Worm (Caenorhabditis elegans) whole organism, late embryonic: ENCODE data around the gene gap-1.
A peak's percentile ranks its signal among the peaks of the same experiment; 100 is the strongest.

Experiments used
- K09A11.1 ChIP-seq: sonication (generic microtip); optimal IDR thresholded peaks from 2 replicates; lab custom pipeline; 2017; ENCODE audit warnings: antibody characterized with exemption, mild to moderate bottlenecking, missing genetic modification characterization, missing compliant biosample characterization; ENCODE audit not compliant: insufficient read depth
- T23F11.4 ChIP-seq: fragments of 200-800 bp; sonication (Bioruptor generic); optimal IDR thresholded peaks from 2 replicates; lab custom pipeline; 2018; ENCODE audit warnings: mild to moderate bottlenecking, missing genetic modification characterization, missing compliant biosample characterization
- ama-1 ChIP-seq: fragments of 150-350 bp; optimal IDR thresholded peaks from 2 replicates; lab custom pipeline; 2014
- ceh-14 ChIP-seq: sonication (generic microtip); optimal IDR thresholded peaks from 2 replicates; lab custom pipeline; 2016; ENCODE audit warnings: missing genotype, missing genetic modification characterization, missing compliant biosample characterization
- ceh-18 ChIP-seq: sonication (generic microtip); optimal IDR thresholded peaks from 2 replicates; lab custom pipeline; 2016; ENCODE audit warnings: missing genetic modification characterization, missing compliant biosample characterization
- ceh-30 ChIP-seq: fragments of 150-350 bp; optimal IDR thresholded peaks from 2 replicates; lab custom pipeline; 2014; ENCODE audit warnings: missing biosample characterization, missing genetic modification characterization
- ceh-31 ChIP-seq: sonication (generic microtip); optimal IDR thresholded peaks from 2 replicates; lab custom pipeline; 2016; ENCODE audit warnings: missing genetic modification characterization, missing compliant biosample characterization
- ceh-34 ChIP-seq: sonication (generic microtip); optimal IDR thresholded peaks from 2 replicates; lab custom pipeline; 2016; ENCODE audit warnings: mild to moderate bottlenecking, missing genetic modification characterization, missing compliant biosample characterization
- ceh-45 ChIP-seq: fragments of 200-800 bp; sonication (Bioruptor generic); IDR thresholded peaks from 2 replicates; pipeline ENCODE4 v1.3.6; 2022; ENCODE audit warnings: missing genetic modification reagents, missing genetic modification characterization, missing compliant biosample characterization
- ceh-48 ChIP-seq: sonication (generic microtip); optimal IDR thresholded peaks from 2 replicates; lab custom pipeline; 2016; ENCODE audit warnings: missing genetic modification characterization, inconsistent platforms, missing compliant biosample characterization
- elt-2 ChIP-seq: sonication (generic microtip); optimal IDR thresholded peaks from 2 replicates; lab custom pipeline; 2016; ENCODE audit warnings: missing genetic modification reagents, missing genetic modification characterization, missing compliant biosample characterization
- ets-4 ChIP-seq: sonication (generic microtip); optimal IDR thresholded peaks from 2 replicates; lab custom pipeline; 2016; ENCODE audit warnings: missing genetic modification characterization, missing compliant biosample characterization
- eyg-1 ChIP-seq: sonication (generic microtip); optimal IDR thresholded peaks from 2 replicates; lab custom pipeline; 2016; ENCODE audit warnings: missing genotype, missing genetic modification characterization, missing compliant biosample characterization
- fkh-10 ChIP-seq: fragments of 150-350 bp; optimal IDR thresholded peaks from 2 replicates; lab custom pipeline; 2014; ENCODE audit warnings: missing biosample characterization, missing genetic modification reagents, missing genetic modification characterization
- fkh-6 ChIP-seq: sonication (generic microtip); optimal IDR thresholded peaks from 2 replicates; lab custom pipeline; 2016; ENCODE audit warnings: missing genetic modification characterization, missing compliant biosample characterization
- gmeb-2 ChIP-seq: sonication (generic microtip); optimal IDR thresholded peaks from 2 replicates; lab custom pipeline; 2016; ENCODE audit warnings: missing genetic modification characterization, inconsistent platforms, missing compliant biosample characterization
- hlh-15 ChIP-seq: sonication (generic microtip); optimal IDR thresholded peaks from 2 replicates; lab custom pipeline; 2016; ENCODE audit warnings: missing genetic modification characterization, missing compliant biosample characterization
- hlh-6 ChIP-seq: sonication (generic microtip); optimal IDR thresholded peaks from 2 replicates; lab custom pipeline; 2016; ENCODE audit warnings: missing genotype, missing genetic modification characterization, missing compliant biosample characterization
- lin-11 ChIP-seq: fragments of 200-800 bp; sonication (Bioruptor generic); optimal IDR thresholded peaks from 2 replicates; lab custom pipeline; 2018; ENCODE audit warnings: mild to moderate bottlenecking, missing genetic modification characterization, missing compliant biosample characterization
- madf-2 ChIP-seq: sonication (generic microtip); optimal IDR thresholded peaks from 2 replicates; lab custom pipeline; 2017; ENCODE audit warnings: missing genetic modification characterization, missing compliant biosample characterization
- npax-4 ChIP-seq: sonication (generic microtip); optimal IDR thresholded peaks from 2 replicates; lab custom pipeline; 2016; ENCODE audit warnings: missing genetic modification characterization, missing compliant biosample characterization
- pag-3 ChIP-seq: sonication (generic microtip); optimal IDR thresholded peaks from 2 replicates; lab custom pipeline; 2016; ENCODE audit warnings: missing compliant biosample characterization, missing genetic modification characterization, borderline replicate concordance
- pqm-1 ChIP-seq: sonication (generic microtip); optimal IDR thresholded peaks from 2 replicates; lab custom pipeline; 2016; ENCODE audit warnings: missing genetic modification characterization, missing compliant biosample characterization
- pros-1 ChIP-seq: fragments of 150-350 bp; optimal IDR thresholded peaks from 2 replicates; lab custom pipeline; 2014; ENCODE audit warnings: missing biosample characterization, missing genetic modification reagents, missing genetic modification characterization
- rnt-1 ChIP-seq: sonication (generic microtip); optimal IDR thresholded peaks from 2 replicates; lab custom pipeline; 2016; ENCODE audit warnings: missing genetic modification characterization, missing compliant biosample characterization
- sdc-2 ChIP-seq: sonication (generic microtip); optimal IDR thresholded peaks from 2 replicates; lab custom pipeline; 2016; ENCODE audit warnings: missing genotype, missing genetic modification characterization, missing compliant biosample characterization
- sox-2 ChIP-seq: fragments of 200-800 bp; sonication (Bioruptor generic); IDR thresholded peaks from 2 replicates; pipeline ENCODE4 v1.3.6; 2022; ENCODE audit warnings: missing genetic modification reagents, missing genetic modification characterization, missing compliant biosample characterization
- tbx-2 ChIP-seq: sonication (generic microtip); optimal IDR thresholded peaks from 2 replicates; lab custom pipeline; 2016; ENCODE audit warnings: missing genetic modification characterization, missing compliant biosample characterization
- ttx-3 ChIP-seq: sonication (generic microtip); optimal IDR thresholded peaks from 2 replicates; lab custom pipeline; 2016; ENCODE audit warnings: missing genetic modification reagents, missing genetic modification characterization, missing compliant biosample characterization
- unc-42 ChIP-seq: sonication (generic microtip); optimal IDR thresholded peaks from 2 replicates; lab custom pipeline; 2016; ENCODE audit warnings: missing genotype, missing genetic modification characterization, missing compliant biosample characterization
- unc-86 ChIP-seq: sonication (generic microtip); optimal IDR thresholded peaks from 2 replicates; lab custom pipeline; 2016; ENCODE audit warnings: missing genetic modification characterization, missing compliant biosample characterization
- ztf-16 ChIP-seq: sonication (generic microtip); optimal IDR thresholded peaks from 2 replicates; lab custom pipeline; 2017; ENCODE audit warnings: missing genetic modification characterization, missing compliant biosample characterization

The gap-1 gene

DNA sequence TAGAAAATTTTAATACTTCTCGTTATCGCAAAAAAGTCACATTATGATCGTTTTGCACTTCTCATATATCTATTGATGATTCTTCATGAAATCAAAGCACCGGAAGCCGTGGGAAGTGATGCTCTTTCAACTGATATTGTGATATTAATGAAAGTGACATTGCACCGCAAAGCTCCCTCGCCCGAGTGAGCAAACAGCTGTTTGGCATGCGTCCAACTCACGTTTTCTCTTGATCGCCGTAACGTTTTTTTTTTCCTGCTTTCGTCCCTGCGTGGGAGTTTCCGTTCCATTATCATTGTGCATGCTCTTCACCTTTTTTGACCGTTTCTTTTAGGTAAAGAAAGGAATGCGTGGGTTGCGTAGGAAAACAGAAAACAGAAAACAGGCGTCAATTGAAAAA is 3.4 kb upstream of the gap-1 start:
- TF ChIP-seq ttx-3 (tag; lab: Kevin White, UChicago): no peak
- TF ChIP-seq ceh-18 (tag; lab: Kevin White, UChicago): peak; percentile 42
- TF ChIP-seq, all 69 proteins: peak for 1

DNA sequence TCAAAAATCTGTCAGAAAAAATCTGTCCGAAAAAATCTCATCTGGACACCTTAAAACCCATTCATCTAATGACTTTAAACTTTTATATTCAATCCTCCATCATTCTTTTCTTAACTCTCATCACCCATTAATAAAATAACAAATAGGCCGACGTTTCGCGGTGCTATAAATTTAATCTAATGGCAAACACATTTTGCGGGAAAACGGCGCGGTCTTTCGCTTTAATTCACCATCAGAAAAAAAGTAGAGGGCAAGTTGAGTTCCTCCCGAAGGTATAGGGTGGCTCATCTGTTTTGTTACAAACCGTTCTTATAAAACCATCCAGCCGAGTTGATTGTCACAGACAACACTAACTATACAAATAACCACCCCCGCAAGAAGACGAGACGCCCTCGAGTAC is 1.6 kb upstream of the gap-1 start:
- TF ChIP-seq fkh-6 (tag; lab: Kevin White, UChicago): no peak

DNA sequence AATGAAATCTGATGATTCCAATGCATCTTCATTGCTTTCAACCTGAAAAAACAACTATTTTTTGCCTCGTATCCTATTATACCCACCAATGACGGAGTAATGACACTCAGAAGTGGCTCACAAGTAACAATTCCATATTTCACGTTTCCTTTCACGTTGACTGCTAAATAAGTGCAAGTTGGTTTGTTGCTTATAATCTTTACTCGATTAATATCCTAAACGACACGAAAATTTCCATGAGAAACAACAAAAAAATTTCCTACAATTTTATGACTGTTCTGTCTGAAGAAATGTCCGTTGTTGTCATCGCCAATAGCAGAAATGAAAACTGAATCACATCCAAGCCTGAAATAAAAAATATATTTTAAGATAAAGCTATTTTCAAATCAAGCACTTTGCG is 5.1 kb downstream of the gap-1 start:
- TF ChIP-seq ama-1 (lab: Kevin White, UChicago) (no peak), fkh-6 (tag; lab: Kevin White, UChicago) (no peak), ceh-45 (GFP tag; lab: Robert Waterston, UW) (no peak), ets-4 (tag; lab: Kevin White, UChicago) (no peak), ceh-34 (tag; lab: Kevin White, UChicago) (no peak), hlh-6 (no peak)
- TF ChIP-seq, all 69 proteins: peak for 0

DNA sequence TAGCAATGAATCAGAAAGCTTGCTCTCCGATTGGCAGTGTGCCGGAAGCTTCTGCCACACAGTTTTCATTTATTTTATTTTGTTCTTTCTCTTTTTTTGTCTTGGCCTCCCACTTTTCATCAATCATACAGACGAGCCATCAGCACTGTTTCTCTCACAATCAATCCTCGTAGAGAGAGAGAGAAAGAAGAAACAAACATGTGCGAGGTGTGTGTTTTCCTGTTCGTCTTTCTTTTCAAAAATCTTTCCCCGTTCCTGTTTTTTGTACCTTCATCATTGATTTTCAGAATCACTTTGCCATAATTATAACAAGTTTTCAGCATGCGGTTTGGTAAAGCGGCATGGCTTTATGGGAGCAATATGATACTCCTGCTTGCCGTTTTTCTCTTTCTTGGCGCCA is 6.8 kb downstream of the gap-1 start, which contains the start of gene T24C12.1:
TSS of gene T24C12.1 (plus strand) at position 301 of the 400 bp plus-strand sequence.
- TF ChIP-seq ceh-18 (tag; lab: Kevin White, UChicago): no peak
- TF ChIP-seq ceh-48 (tag; lab: Kevin White, UChicago): no peak
- TF ChIP-seq ceh-31 (tag; lab: Kevin White, UChicago): no peak
- no peak for TF ChIP-seq ceh-14 (tag; lab: Kevin White, UChicago)

DNA sequence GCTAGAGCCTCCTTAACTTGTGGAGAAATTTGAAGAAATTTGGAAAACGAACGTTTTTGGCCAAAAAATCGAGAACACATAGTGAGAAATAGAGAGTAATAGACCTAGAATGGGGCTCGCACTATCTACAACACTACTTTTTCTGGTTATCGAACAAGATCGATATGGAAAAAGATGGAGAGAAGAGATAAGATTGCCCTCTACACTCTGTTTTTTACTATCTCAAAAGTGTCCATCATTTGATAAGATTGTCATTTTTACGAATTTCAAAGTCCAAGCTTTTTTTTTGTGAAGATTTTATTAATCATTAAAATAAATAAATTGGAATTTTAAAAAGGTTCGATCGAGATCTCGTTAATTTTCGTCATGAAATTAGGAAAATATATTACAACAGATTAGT is 11.5 kb downstream of the gap-1 start, which contains the start of gene T24C12.3:
TSS of gene T24C12.3 (minus strand) at position 134 of the 400 bp plus-strand sequence.
- TF ChIP-seq pros-1 (tag; lab: Kevin White, UChicago) (no peak), elt-2 (tag; lab: Kevin White, UChicago) (peak; percentile 97)

DNA sequence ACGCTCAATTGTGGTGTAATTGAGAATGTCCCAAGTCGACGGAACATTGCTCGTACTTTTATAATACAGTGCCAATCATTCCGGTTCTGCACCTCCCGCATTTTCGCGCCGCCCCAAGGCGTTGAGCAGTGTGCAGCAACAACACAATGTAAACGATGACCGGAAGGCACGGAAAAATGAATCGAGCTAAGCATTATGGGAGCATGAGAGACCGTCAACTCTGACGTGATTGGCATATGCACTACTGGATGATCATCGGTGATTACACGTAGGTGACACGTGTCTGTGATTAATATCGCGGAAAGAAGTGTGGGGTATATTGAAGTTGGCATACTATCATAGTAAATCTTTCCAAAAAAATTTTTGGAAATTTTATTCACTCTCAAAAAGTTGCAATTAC is 12.7 kb downstream of the gap-1 start, which contains the start of gene T24C12.4:
TSS of gene T24C12.4 (minus strand) at position 101 of the 400 bp plus-strand sequence.
- TF ChIP-seq eyg-1: no peak
- no peak for TF ChIP-seq T23F11.4 (GFP tag; lab: Kevin White, UChicago)
- no peak for TF ChIP-seq tbx-2 (tag; lab: Kevin White, UChicago)
- no peak for TF ChIP-seq ceh-34 (tag; lab: Kevin White, UChicago)
- TF ChIP-seq madf-2 (tag; lab: Kevin White, UChicago): no peak
- no peak for TF ChIP-seq sox-2
- no peak for TF ChIP-seq ceh-14 (tag; lab: Kevin White, UChicago)
- no peak for TF ChIP-seq pqm-1
- no peak for TF ChIP-seq lin-11
- TF ChIP-seq rnt-1 (tag; lab: Kevin White, UChicago): no peak
- no peak for TF ChIP-seq hlh-15 (tag; lab: Kevin White, UChicago)
- TF ChIP-seq, all 69 proteins: peak for 0

DNA sequence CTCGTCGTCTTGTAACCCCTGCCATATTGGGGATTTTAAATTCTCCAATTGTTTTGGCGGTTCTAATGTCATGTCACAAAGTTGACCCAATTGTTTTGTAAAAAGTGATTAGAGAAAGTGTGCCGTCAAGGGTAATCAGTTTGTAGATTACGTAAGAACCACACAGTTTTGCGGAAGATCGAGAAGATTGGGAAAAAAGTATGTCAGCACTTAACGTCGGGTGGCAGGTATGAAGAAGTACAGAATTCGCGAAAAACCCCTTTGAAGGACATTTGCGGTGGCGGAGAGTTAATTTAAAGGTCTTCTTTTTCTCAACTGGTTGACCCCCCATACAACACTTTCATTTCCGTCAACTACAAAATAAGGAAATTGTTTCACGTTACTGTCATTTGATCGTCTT is 16.1 kb downstream of the gap-1 start:
- no peak for TF ChIP-seq unc-42
- TF ChIP-seq ceh-34 (tag; lab: Kevin White, UChicago): no peak
- TF ChIP-seq sdc-2: no peak
- no peak for TF ChIP-seq pros-1 (tag; lab: Kevin White, UChicago)

DNA sequence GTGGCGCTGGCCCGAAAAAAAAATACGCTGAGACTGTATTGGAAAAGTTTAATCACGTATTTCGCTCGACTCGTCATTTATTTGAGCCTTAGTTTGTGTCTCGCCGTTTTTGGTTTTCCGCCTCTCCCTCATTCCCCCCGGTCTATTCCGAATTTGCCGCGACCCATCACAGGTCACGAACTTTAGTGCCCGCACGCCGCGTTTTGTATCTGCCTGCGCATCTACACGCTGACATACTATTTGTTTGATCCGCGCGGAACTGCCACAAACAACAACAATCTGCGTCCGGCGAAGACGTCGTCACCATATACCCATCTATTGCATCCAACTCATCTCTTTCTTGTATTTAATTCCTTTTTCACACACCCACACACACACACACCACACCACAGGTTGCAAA is 17.9 kb downstream of the gap-1 start:
- TF ChIP-seq ceh-31 (tag; lab: Kevin White, UChicago) (no peak), pros-1 (tag; lab: Kevin White, UChicago) (no peak), lin-11 (no peak), K09A11.1 (tag; lab: Kevin White, UChicago) (no peak), fkh-10 (GFP tag; lab: Kevin White, UChicago) (no peak), hlh-6 (no peak), pqm-1 (no peak), unc-86 (tag; lab: Kevin White, UChicago) (no peak), ceh-34 (tag; lab: Kevin White, UChicago) (no peak), rnt-1 (tag; lab: Kevin White, UChicago) (no peak), ceh-30 (tag; lab: Kevin White, UChicago) (no peak), tbx-2 (tag; lab: Kevin White, UChicago) (no peak), pag-3 (no peak), ztf-16 (tag; lab: Kevin White, UChicago) (no peak), sdc-2 (no peak), gmeb-2 (no peak), npax-4 (tag; lab: Kevin White, UChicago) (no peak)
